Fruit fly (Drosophila melanogaster): ENCODE results near the gene Rpn12R.

Gene Rpn12R

DNA sequence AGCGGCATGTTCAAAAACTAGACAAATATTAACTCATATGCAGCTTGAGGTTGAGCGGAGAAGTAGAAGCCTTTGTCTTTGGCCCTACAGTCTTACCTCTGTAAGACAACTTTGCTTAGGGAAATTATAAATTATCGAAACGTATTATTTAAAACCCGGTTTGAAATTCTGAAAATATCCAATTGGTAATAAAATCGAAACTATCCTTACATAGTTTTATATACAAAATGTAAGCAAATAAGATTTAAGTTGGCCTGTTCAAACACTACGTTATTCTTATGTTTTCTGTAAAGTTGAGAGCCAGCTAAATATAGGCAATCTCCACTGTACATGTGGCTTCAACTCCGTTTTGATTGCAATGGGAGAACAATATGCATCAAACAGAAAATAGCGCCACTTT, 29.1 kb downstream of the Rpn12R start:
- TF ChIP-seq noc (tag; optimal IDR thresholded peaks at IDR 0.05) = no peak

DNA sequence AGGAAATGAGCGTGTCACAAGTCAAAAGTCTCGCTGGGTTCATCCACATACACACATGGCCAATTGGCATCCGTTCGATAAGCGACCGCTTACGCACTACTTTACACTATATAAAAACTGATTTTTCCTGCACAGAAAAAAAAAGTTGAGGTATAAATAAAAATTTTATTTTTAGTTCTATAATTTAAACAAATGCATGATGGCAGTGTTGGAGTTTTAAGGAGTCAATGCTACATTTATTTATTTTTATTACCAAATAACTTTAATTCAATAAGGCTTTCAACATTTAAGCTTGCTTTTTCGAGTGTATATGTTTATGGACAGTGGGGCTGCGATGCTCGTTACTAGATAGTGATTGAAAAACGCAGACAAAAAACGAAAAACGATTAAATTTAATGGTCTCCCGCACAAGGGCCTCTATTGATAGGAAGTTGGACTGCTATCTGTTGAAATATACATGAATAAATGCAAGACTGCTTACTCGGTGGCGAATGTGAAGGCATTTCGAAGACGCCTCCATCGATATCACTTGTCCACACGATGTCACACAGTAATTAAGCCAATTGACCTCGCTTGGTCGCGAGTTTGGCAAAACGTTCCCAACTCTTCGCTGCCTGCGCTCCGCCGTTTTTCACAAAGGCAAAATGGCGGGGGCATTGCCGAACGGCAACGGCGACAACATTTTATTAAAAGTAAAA, 30.6 kb downstream of the Rpn12R start:
- TF ChIP-seq noc (tag; optimal IDR thresholded peaks at IDR 0.05) = peak; percentile 74

DNA sequence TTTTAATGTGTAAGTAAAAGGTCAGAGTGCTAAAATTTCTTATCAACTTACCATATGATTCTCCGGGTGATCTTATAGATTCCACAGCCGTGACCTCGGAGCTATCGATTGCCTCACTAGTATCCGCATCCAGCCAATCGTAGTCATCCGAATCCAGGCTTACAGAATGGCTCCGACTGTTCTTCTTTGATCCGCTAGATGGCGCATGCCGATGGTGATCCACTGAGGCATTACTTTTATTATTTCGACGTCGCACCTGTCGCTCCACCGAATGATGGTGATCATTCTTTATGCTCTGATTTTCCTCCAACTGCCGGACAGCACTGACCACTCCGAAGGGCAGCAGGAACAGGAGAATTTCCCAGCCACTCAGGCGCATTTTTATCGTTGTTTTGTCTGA, 31.2 kb downstream of the Rpn12R start:
- no peak for TF ChIP-seq noc (tag; optimal IDR thresholded peaks at IDR 0.05)

- no peak for TF ChIP-seq noc (tag; optimal IDR thresholded peaks at IDR 0.05)
Observed at dm6 chr3L:15010601-15011000, 31.8 kb downstream of the Rpn12R start.

DNA sequence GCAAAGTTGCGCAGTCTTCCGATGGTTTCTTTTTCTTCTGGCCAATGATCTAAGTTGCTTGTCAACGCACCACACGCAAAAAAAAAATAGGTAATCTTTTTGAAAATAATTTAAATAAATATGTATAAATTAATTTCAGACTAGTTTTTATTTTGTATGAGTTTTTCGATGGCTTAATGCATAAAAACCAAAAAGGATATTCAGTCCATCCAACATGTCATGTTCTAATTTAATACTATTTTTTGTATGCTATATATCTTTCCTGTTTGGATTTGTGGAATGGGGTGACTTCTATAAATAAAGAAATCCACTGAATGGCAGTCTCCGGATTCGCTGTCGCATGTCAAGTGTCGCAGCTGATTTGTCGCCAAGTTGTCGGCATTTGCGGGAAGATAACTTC, 32.7 kb downstream of the Rpn12R start:
- TF ChIP-seq noc (tag; optimal IDR thresholded peaks at IDR 0.05) = no peak

dm6 chr3L:15007271-15007948, 35.0 kb downstream of the Rpn12R start:
- no peak for TF ChIP-seq noc (tag; optimal IDR thresholded peaks at IDR 0.05)

- TF ChIP-seq noc (tag; optimal IDR thresholded peaks at IDR 0.05) = no peak
Observed at dm6 chr3L:15006825-15007224, 35.5 kb downstream of the Rpn12R start.

dm6 chr3L:15005774-15006173, 36.6 kb downstream of the Rpn12R start:
- TF ChIP-seq noc (tag; optimal IDR thresholded peaks at IDR 0.05) = no peak

DNA sequence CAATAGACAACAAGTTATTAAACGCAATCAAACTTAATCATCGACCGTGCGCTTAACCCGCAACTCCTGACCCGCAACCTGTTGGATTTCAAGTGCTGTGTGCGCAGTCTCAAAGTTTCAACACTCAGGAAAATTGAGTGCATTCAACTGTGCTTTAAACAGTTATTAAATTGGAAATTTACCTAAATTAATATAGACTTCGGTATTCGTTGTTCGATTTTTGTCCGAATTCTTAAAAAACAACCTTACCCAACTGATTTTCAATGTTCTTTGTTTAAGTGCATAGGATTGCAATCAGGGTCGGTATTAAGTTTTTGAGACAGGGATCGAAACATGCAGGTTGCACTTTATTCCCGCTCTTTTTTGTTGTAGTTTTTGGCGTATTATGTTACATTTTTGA, 37.3 kb downstream of the Rpn12R start:
- TF ChIP-seq noc (tag; optimal IDR thresholded peaks at IDR 0.05) = no peak

DNA sequence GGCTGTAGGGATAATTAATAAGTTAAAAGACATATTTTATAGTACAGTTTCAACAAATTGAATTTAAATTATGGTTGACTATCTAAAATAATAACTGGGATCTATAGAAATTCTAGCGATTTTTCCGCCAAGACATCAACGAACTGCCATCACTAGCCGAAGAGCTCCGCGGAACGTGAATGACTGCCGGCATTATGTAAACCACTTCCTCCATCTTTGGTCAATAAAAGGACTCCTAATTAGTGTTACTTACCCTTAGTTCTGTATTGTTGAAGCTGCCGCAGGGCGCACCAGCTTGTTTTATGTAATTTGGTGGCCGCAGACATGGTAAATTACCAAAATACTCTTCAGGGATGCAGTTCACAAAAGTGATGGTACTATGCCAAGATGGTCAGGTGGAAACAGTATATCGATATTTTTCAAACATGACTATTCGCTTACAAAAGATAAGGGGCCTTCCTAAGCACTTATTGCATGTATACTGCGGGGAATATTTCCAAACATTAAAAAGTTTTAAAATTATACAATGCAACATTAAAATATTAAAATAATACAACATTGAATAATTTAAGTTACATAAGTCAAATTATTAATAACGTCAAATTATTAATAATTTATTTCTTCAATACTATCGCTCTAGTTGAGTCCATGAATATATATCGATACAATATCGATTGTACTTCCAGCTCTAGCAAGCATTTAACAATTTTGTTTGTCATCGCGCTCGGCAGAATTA, 42.9 kb downstream of the Rpn12R start, which contains the start of the genes mRpL39 and Prosbeta2:
Gene mRpL39 (minus strand): TSS at position 383 of the 736 bp plus-strand sequence.
Gene Prosbeta2 (plus strand): TSS at position 668 of the 736 bp plus-strand sequence.
- TF ChIP-seq noc (tag; optimal IDR thresholded peaks at IDR 0.05) = no peak

DNA sequence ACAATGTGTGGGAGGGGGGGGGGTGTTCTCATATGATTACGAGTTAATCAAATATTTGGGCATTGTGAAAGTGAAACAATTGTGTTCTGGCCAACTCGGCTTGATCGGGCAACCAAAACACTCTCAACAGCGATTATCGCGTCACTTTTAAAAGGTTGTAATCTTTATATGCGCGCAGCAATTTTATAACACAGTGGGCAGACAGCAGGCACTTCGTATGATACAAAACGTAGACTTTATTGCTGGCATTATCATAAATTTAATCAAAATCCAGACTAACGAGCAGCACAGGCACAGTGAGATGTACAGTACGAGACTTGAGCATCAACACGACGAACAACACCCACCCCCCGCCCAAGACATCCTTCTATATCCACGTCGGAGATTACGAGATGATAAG, 49.6 kb downstream of the Rpn12R start:
- peak; percentile 65 for TF ChIP-seq noc (tag; optimal IDR thresholded peaks at IDR 0.05)

DNA sequence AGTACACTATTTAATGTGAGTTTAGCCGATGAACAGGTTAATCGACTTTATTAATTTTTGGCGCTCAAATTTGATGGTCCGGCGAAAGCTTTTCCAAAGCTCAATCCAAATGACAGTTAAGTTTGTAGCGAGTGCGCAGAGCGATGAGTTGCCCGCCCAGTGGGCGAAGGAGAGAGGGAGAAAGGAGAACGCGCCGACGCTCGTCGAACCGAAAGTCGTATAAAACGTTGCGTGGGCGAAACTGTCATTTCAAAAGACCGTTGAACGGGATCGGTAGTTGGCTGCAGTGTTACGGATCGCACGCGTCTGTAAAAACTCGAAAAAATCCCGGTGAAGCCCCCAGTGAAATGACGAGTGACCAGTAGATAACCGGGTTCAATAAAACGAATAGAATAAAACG, 50.3 kb downstream of the Rpn12R start, which contains the start of gene Zip71B:
Gene Zip71B (plus strand): TSS at position 265 of the 400 bp plus-strand sequence.
- TF ChIP-seq noc (tag; optimal IDR thresholded peaks at IDR 0.05) = no peak

Measured in whole organism, larva.